Fruit fly (Drosophila melanogaster): Measurements from ENCODE around the gene CG1571.

The CG1571 gene

dm6 chrX:8114476-8115342 is 39.0 kb downstream of the CG1571 start (continued):
- peak; percentile 67 for TF ChIP-seq tap (tag; optimal IDR thresholded peaks at IDR 0.05)
- peak; percentile 82 for TF ChIP-seq Meics (GFP tag; optimal IDR thresholded peaks at IDR 0.05)
- TF ChIP-seq CG12769 (tag; optimal IDR thresholded peaks at IDR 0.05): peak; percentile 34
- peak; percentile 36; the same call in 1 of the 3 replicates for TF ChIP-seq CG2889 (GFP tag; IDR thresholded peaks at IDR 0.05)
- TF ChIP-seq CG4424 (GFP tag; optimal IDR thresholded peaks at IDR 0.05): peak; percentile 48
- TF ChIP-seq CG17359 (tag; optimal IDR thresholded peaks at IDR 0.05): peak; percentile 62
- no peak for TF ChIP-seq ash1 (GFP tag; optimal IDR thresholded peaks at IDR 0.05)
- TF ChIP-seq H15 (GFP tag; IDR thresholded peaks at IDR 0.05): no peak
- TF ChIP-seq CG18599 (GFP tag; optimal IDR thresholded peaks at IDR 0.05): peak; percentile 84
- TF ChIP-seq Nf-YA (GFP tag; IDR thresholded peaks at IDR 0.05): no peak
- no peak for TF ChIP-seq CG4282 (GFP tag; optimal IDR thresholded peaks at IDR 0.05)
- TF ChIP-seq Myb (GFP tag; optimal IDR thresholded peaks at IDR 0.05): peak; percentile 33
- TF ChIP-seq CG1603 (tag; optimal IDR thresholded peaks at IDR 0.05): peak; percentile 45
- 0 out of 3 replicates have a peak, but pooled peaks have one; percentile 59 for TF ChIP-seq CG3726 (GFP tag; IDR thresholded peaks at IDR 0.05)
- TF ChIP-seq nom (GFP tag; optimal IDR thresholded peaks at IDR 0.05): no peak
- no peak for TF ChIP-seq CG4404 (GFP tag; IDR thresholded peaks at IDR 0.05)
- no peak for TF ChIP-seq Gug (GFP tag; IDR thresholded peaks at IDR 0.05)
- TF ChIP-seq CG8478 (optimal IDR thresholded peaks at IDR 0.05): no peak
- TF ChIP-seq CG11093 (GFP tag; IDR thresholded peaks at IDR 0.05): no peak
- TF ChIP-seq kni (GFP tag; optimal IDR thresholded peaks at IDR 0.05): peak; percentile 11
- TF ChIP-seq ase (GFP tag; IDR thresholded peaks at IDR 0.05): no peak
- TF ChIP-seq bab2 (GFP tag; optimal IDR thresholded peaks at IDR 0.05): peak; percentile 39
- TF ChIP-seq Hmr (GFP tag; optimal IDR thresholded peaks at IDR 0.05): peak; percentile 75
- TF ChIP-seq Dref (GFP tag; IDR thresholded peaks at IDR 0.05): no peak
- TF ChIP-seq CG7372 (GFP tag; IDR thresholded peaks at IDR 0.05): peak; percentile 70
- peak; percentile 31; the same call in 1 of the 2 replicates for TF ChIP-seq CG4360 (GFP tag; IDR thresholded peaks at IDR 0.05)
- no peak for TF ChIP-seq lov (optimal IDR thresholded peaks at IDR 0.05)
- TF ChIP-seq lov (GFP tag; IDR thresholded peaks at IDR 0.05): no peak
- no peak for TF ChIP-seq CG7357 (GFP tag; IDR thresholded peaks at IDR 0.05)
- no peak for TF ChIP-seq CG10431 (GFP tag; optimal IDR thresholded peaks at IDR 0.05)
- TF ChIP-seq CG12744 (GFP tag; optimal IDR thresholded peaks at IDR 0.05): peak; percentile 57
- TF ChIP-seq zf30C (GFP tag; optimal IDR thresholded peaks at IDR 0.05): no peak
- peak; percentile 46 for TF ChIP-seq lilli (GFP tag; optimal IDR thresholded peaks at IDR 0.05)
- TF ChIP-seq MBD-R2 (GFP tag; IDR thresholded peaks at IDR 0.05): no peak; the same call in 1 of the 2 replicates
- 0 out of 2 replicates have a peak, but pooled peaks have one; percentile 45 for TF ChIP-seq CG32767 (GFP tag; IDR thresholded peaks at IDR 0.05)
- TF ChIP-seq ap (GFP tag; IDR thresholded peaks at IDR 0.05): peak; percentile 68; the same call in 1 of the 2 replicates
- TF ChIP-seq CG4328 (GFP tag; optimal IDR thresholded peaks at IDR 0.05): peak; percentile 38
- TF ChIP-seq CG2116 (GFP tag; optimal IDR thresholded peaks at IDR 0.05): peak; percentile 59
- peak; percentile 82 for TF ChIP-seq gem (tag; optimal IDR thresholded peaks at IDR 0.05)
- TF ChIP-seq Hand (GFP tag; optimal IDR thresholded peaks at IDR 0.05): peak; percentile 63
- TF ChIP-seq CG12155 (GFP tag; optimal IDR thresholded peaks at IDR 0.05): peak; percentile 41
- peak; percentile 50 for TF ChIP-seq zfh2 (GFP tag; optimal IDR thresholded peaks at IDR 0.05)
- no peak for TF ChIP-seq Doc3 (GFP tag; IDR thresholded peaks at IDR 0.05; ENCODE audit: partially characterized antibody)
- no peak for TF ChIP-seq wek (GFP tag; optimal IDR thresholded peaks at IDR 0.05)
- peak; percentile 67 for TF ChIP-seq sens (GFP tag)
- TF ChIP-seq CG9609 (GFP tag; optimal IDR thresholded peaks at IDR 0.05): peak; percentile 43
- peak; percentile 57 for TF ChIP-seq CG17568 (GFP tag; optimal IDR thresholded peaks at IDR 0.05)
- no peak for TF ChIP-seq Sry-β (GFP tag; optimal IDR thresholded peaks at IDR 0.05)
- TF ChIP-seq sisA (GFP tag; IDR thresholded peaks at IDR 0.05): peak; percentile 39; the same call in 1 of the 2 replicates
- peak; percentile 80 for TF ChIP-seq Elba2 (GFP tag; optimal IDR thresholded peaks at IDR 0.05)
